Fruit fly (Drosophila melanogaster) whole organism, wandering third instar larva: ENCODE results near the gene Naa15-16.

Experiments
- CG9705 ChIP-seq: fragments of 200-800 bp; sonication (Bioruptor generic); optimal IDR thresholded peaks from 2 replicates; lab custom pipeline; 2018; ENCODE audit warnings: missing biosample characterization, mild to moderate bottlenecking, missing genetic modification characterization
- Hr78 ChIP-seq: fragments of >200 bp; optimal IDR thresholded peaks from 2 replicates; lab custom pipeline; 2017; ENCODE audit warnings: missing biosample characterization, missing genetic modification characterization
- ey ChIP-seq: fragments of 200-800 bp; sonication (Bioruptor generic); optimal IDR thresholded peaks from 2 replicates; lab custom pipeline; 2016; ENCODE audit warnings: missing biosample characterization, missing genetic modification characterization
- sage ChIP-seq: fragments of 200-800 bp; sonication (Bioruptor generic); optimal IDR thresholded peaks from 2 replicates; lab custom pipeline; 2016; ENCODE audit warnings: missing biosample characterization, mild to moderate bottlenecking, missing genetic modification characterization
- usp ChIP-seq: fragments of >200 bp; optimal IDR thresholded peaks from 2 replicates; lab custom pipeline; 2017; ENCODE audit warnings: missing biosample characterization, missing genetic modification characterization

DNA sequence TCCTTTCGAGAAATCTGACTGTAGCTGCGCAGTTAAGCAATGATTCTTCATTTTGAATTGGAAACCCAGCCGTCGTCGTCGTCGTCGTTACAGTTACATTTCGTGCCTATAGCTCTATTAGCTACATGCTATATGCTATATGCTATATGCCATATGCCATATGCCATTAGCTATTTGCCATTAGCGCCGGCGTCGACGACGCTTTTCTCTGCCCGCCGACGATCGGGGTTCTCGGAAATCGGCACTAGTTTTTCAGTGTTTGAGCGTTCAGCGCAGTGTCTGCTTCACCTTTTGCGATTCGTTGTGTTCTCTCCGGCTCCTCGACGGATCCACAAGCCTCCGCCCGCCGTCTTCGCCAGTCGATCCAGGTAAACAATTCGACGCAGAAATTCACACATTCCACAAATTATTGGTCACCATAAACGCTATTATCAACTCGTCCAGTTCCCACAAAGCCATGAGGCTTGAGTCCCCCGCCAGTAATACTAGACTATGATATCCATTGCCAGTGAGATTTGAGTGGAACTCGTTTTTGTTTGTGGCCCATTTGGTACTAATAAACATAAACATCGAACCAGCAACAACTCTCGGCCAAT lies 24.5 kb downstream of the Naa15-16 start:
- TF ChIP-seq Hr78 (GFP tag; lab: Kevin White, UChicago) (no peak), usp (GFP tag; lab: Kevin White, UChicago) (no peak), CG9705 (GFP tag; lab: Kevin White, UChicago) (no peak), sage (GFP tag; lab: Kevin White, UChicago) (no peak), ey (GFP tag; lab: Kevin White, UChicago) (no peak)
